Worm (Caenorhabditis elegans) whole organism, L4 larva: ENCODE measurements around the gene sre-3.

Source experiments
- ZK337.2 ChIP-seq: fragments of 200-800 bp; sonication (Bioruptor generic); IDR thresholded peaks from 2 replicates; pipeline ENCODE4 v1.3.6; 2022; ENCODE audit warnings: missing genetic modification reagents, missing genetic modification characterization, missing compliant biosample characterization
- lin-15B ChIP-seq: fragments of 150-350 bp; sonication (generic microtip); optimal IDR thresholded peaks from 3 replicates; lab custom pipeline; 2014; ENCODE audit warnings: missing biosample characterization, missing genetic modification characterization
- lir-3 ChIP-seq: sonication (generic microtip); optimal IDR thresholded peaks from 2 replicates; lab custom pipeline; 2016; ENCODE audit warnings: mild to moderate bottlenecking, missing genetic modification characterization, missing compliant biosample characterization
- saeg-2 ChIP-seq: fragments of 200-800 bp; sonication (Bioruptor generic); IDR thresholded peaks from 2 replicates; pipeline ENCODE4 v1.3.6; 2022; ENCODE audit warnings: missing genetic modification reagents, missing genetic modification characterization, missing compliant biosample characterization
- tra-1 ChIP-seq: fragments of 200-800 bp; sonication (Bioruptor generic); IDR thresholded peaks from 2 replicates; pipeline ENCODE4 v1.3.6; 2022; ENCODE audit warnings: missing genetic modification reagents, missing genetic modification characterization, missing compliant biosample characterization

- no peak for TF ChIP-seq lin-15B
- TF ChIP-seq lir-3 (tag; lab: Kevin White, UChicago): no peak
- no peak for TF ChIP-seq tra-1 (GFP tag; lab: Robert Waterston, UW)
- no peak for TF ChIP-seq ZK337.2
- no peak for TF ChIP-seq saeg-2 (GFP tag; lab: Robert Waterston, UW)
These were observed 3.6 kb upstream of the sre-3 start for ce11 chrII:7381947-7382346.
